Fruit fly (Drosophila melanogaster) whole organism, embryonic: ENCODE data around the gene CG31792.

Experiments used
- Asciz ChIP-seq: fragments of 200-800 bp; sonication (Bioruptor generic); optimal IDR thresholded peaks from 2 replicates; lab custom pipeline; 2017; ENCODE audit warnings: missing biosample characterization, mild to moderate bottlenecking, missing genetic modification characterization, missing genetic modification reagents
- CG10321 ChIP-seq: fragments of 200-800 bp; sonication (Bioruptor generic); IDR thresholded peaks from 2 replicates; pipeline ENCODE4 v1.3.6; 2022; ENCODE audit warnings: missing biosample characterization, missing genetic modification characterization
- CG10959 ChIP-seq: fragments of 200-800 bp; sonication (Bioruptor generic); IDR thresholded peaks from 2 replicates; pipeline ENCODE4 v1.3.6; 2022; ENCODE audit warnings: missing biosample characterization, missing genetic modification characterization
- CG12104 ChIP-seq: fragments of 200-800 bp; sonication (Bioruptor generic); optimal IDR thresholded peaks from 3 replicates; lab custom pipeline; 2016; ENCODE audit warnings: missing biosample characterization, missing genetic modification characterization
- CG12769 ChIP-seq: fragments of 200-800 bp; sonication (Bioruptor generic); optimal IDR thresholded peaks from 2 replicates; lab custom pipeline; 2019; ENCODE audit warnings: missing biosample characterization, mild to moderate bottlenecking, missing genetic modification characterization, moderate library complexity
- CG13624 ChIP-seq: fragments of 200-800 bp; sonication (Bioruptor generic); optimal IDR thresholded peaks from 2 replicates; lab custom pipeline; 2016; ENCODE audit warnings: missing biosample characterization, missing genetic modification characterization
- CG14965 ChIP-seq: fragments of 200-800 bp; sonication (Bioruptor generic); optimal IDR thresholded peaks from 2 replicates; lab custom pipeline; 2016; ENCODE audit warnings: missing biosample characterization, missing genetic modification characterization, borderline replicate concordance
- CG1647 ChIP-seq: fragments of 200-800 bp; sonication (Bioruptor generic); optimal IDR thresholded peaks from 3 replicates; lab custom pipeline; 2016; ENCODE audit warnings: missing biosample characterization, missing genetic modification characterization
- CG16779 ChIP-seq: fragments of 200-800 bp; sonication (Bioruptor generic); IDR thresholded peaks from 2 replicates; pipeline ENCODE4 v1.3.6; 2022; ENCODE audit warnings: missing biosample characterization, missing genetic modification characterization
- CG17359 ChIP-seq: fragments of 200-800 bp; sonication (Bioruptor generic); optimal IDR thresholded peaks from 3 replicates; lab custom pipeline; 2018; ENCODE audit warnings: missing biosample characterization, mild to moderate bottlenecking, missing genetic modification characterization, moderate library complexity
- CG17361 ChIP-seq: fragments of 200-800 bp; sonication (Bioruptor generic); IDR thresholded peaks from 3 replicates; pipeline ENCODE4 v1.3.6; 2022; ENCODE audit warnings: missing biosample characterization, missing genetic modification characterization
- CG17912 ChIP-seq: fragments of 200-800 bp; sonication (Bioruptor generic); optimal IDR thresholded peaks from 2 replicates; lab custom pipeline; 2018; ENCODE audit warnings: missing biosample characterization, mild to moderate bottlenecking, missing genetic modification characterization
- CG2712 ChIP-seq: fragments of 200-800 bp; optimal IDR thresholded peaks from 3 replicates; lab custom pipeline; 2019; ENCODE audit warnings: missing biosample characterization, mild to moderate bottlenecking, missing genetic modification characterization, moderate library complexity
- CG31224 ChIP-seq: fragments of 200-800 bp; sonication (Bioruptor generic); IDR thresholded peaks from 2 replicates; pipeline ENCODE4 v1.3.6; 2022; ENCODE audit warnings: missing biosample characterization, missing genetic modification characterization
- CG31441 ChIP-seq: fragments of 200-800 bp; sonication (Bioruptor generic); IDR thresholded peaks from 2 replicates; pipeline ENCODE4 v1.3.6; 2022; ENCODE audit warnings: missing biosample characterization, missing genetic modification characterization
- CG3163 ChIP-seq: fragments of 200-800 bp; sonication (Bioruptor generic); optimal IDR thresholded peaks from 3 replicates; lab custom pipeline; 2016; ENCODE audit warnings: missing biosample characterization, missing genetic modification characterization
- CG4617 ChIP-seq: fragments of 200-800 bp; sonication (Bioruptor generic); optimal IDR thresholded peaks from 3 replicates; lab custom pipeline; 2016; ENCODE audit warnings: missing biosample characterization, missing genetic modification characterization, borderline replicate concordance
- CG6175 ChIP-seq: fragments of 200-800 bp; sonication (Bioruptor generic); IDR thresholded peaks from 3 replicates; pipeline ENCODE4 v1.3.6; 2022; ENCODE audit warnings: missing biosample characterization, missing genetic modification characterization
- CG6791 ChIP-seq: fragments of 200-800 bp; sonication (Bioruptor generic); IDR thresholded peaks from 3 replicates; pipeline ENCODE4 v1.3.6; 2022; ENCODE audit warnings: missing biosample characterization, missing genetic modification characterization; ENCODE audit not compliant: partially characterized antibody
- CG8359 ChIP-seq: fragments of 200-800 bp; sonication (Bioruptor generic); optimal IDR thresholded peaks from 2 replicates; lab custom pipeline; 2017; ENCODE audit warnings: missing biosample characterization, mild to moderate bottlenecking, missing genetic modification characterization, borderline replicate concordance
- CG9797 ChIP-seq: fragments of 200-800 bp; sonication (Bioruptor generic); optimal IDR thresholded peaks from 3 replicates; lab custom pipeline; 2018; ENCODE audit warnings: missing biosample characterization, mild to moderate bottlenecking, missing genetic modification characterization
- Doc2 ChIP-seq: fragments of 200-800 bp; sonication (Bioruptor generic); IDR thresholded peaks from 2 replicates; pipeline ENCODE4 v1.3.6; 2022; ENCODE audit warnings: missing biosample characterization, missing genetic modification characterization
- Dref ChIP-seq: fragments of 200-800 bp; sonication (Bioruptor generic); IDR thresholded peaks from 2 replicates; pipeline ENCODE4 v1.3.6; 2022; ENCODE audit warnings: missing biosample characterization, missing genetic modification characterization
- Lhr ChIP-seq: fragments of 200-800 bp; sonication (Bioruptor generic); optimal IDR thresholded peaks from 3 replicates; lab custom pipeline; 2017; ENCODE audit warnings: mild to moderate bottlenecking, missing biosample characterization, missing genetic modification reagents, missing genetic modification characterization
- Nf-YA ChIP-seq: fragments of 200-800 bp; sonication (Bioruptor generic); IDR thresholded peaks from 2 replicates; pipeline ENCODE4 v1.3.6; 2022; ENCODE audit warnings: missing biosample characterization, missing genetic modification characterization
- Sin3A ChIP-seq: fragments of >200 bp; optimal IDR thresholded peaks from 2 replicates; lab custom pipeline; 2018
- TFAM ChIP-seq: fragments of 200-800 bp; sonication (Bioruptor generic); optimal IDR thresholded peaks from 2 replicates; lab custom pipeline; 2017; ENCODE audit warnings: missing biosample characterization, missing genetic modification characterization, inconsistent platforms
- Tbp ChIP-seq: fragments of >200 bp; optimal IDR thresholded peaks from 2 replicates; lab custom pipeline; 2018; ENCODE audit warnings: missing biosample characterization, missing genetic modification characterization
- abd-A ChIP-seq: fragments of 200-800 bp; sonication (Bioruptor generic); optimal IDR thresholded peaks from 3 replicates; lab custom pipeline; 2019; ENCODE audit warnings: missing biosample characterization, mild to moderate bottlenecking, missing genetic modification characterization, moderate library complexity
- cas ChIP-seq: fragments of 200-800 bp; sonication (Bioruptor generic); IDR thresholded peaks from 2 replicates; pipeline ENCODE4 v1.3.6; 2022; ENCODE audit warnings: missing biosample characterization, missing genetic modification characterization
- chinmo ChIP-seq: fragments of 200-800 bp; sonication (Bioruptor generic); IDR thresholded peaks from 4 replicates; pipeline ENCODE4 v1.3.6; 2022; ENCODE audit warnings: missing biosample characterization, missing genetic modification characterization; ENCODE audit not compliant: partially characterized antibody
- corto ChIP-seq: fragments of 200-800 bp; sonication (Bioruptor generic); optimal IDR thresholded peaks from 2 replicates; lab custom pipeline; 2016; ENCODE audit warnings: missing biosample characterization, mild to moderate bottlenecking, missing genetic modification characterization, moderate library complexity
- crol ChIP-seq: fragments of 200-800 bp; sonication (Bioruptor generic); IDR thresholded peaks from 2 replicates; pipeline ENCODE4 v1.3.6; 2022; ENCODE audit warnings: missing biosample characterization, missing genetic modification characterization
- dimm ChIP-seq: fragments of 200-800 bp; sonication (Bioruptor generic); IDR thresholded peaks from 2 replicates; pipeline ENCODE4 v1.3.6; 2022; ENCODE audit warnings: missing biosample characterization, missing genetic modification characterization
- emc ChIP-seq: fragments of 200-800 bp; sonication (Bioruptor generic); optimal IDR thresholded peaks from 2 replicates; lab custom pipeline; 2016; ENCODE audit warnings: missing biosample characterization, missing genetic modification characterization
- gem ChIP-seq: fragments of 200-800 bp; sonication (Bioruptor generic); optimal IDR thresholded peaks from 2 replicates; lab custom pipeline; 2019; ENCODE audit warnings: missing biosample characterization, mild to moderate bottlenecking, missing genetic modification characterization, moderate library complexity
- grau ChIP-seq: fragments of 200-800 bp; optimal IDR thresholded peaks from 3 replicates; lab custom pipeline; 2019; ENCODE audit warnings: missing biosample characterization, mild to moderate bottlenecking, missing genetic modification characterization, moderate library complexity
- lab ChIP-seq: fragments of 200-800 bp; sonication (Bioruptor generic); optimal IDR thresholded peaks from 3 replicates; lab custom pipeline; 2017; ENCODE audit warnings: missing biosample characterization, missing genetic modification characterization, mild to moderate bottlenecking, moderate library complexity, missing genetic modification reagents
- odd ChIP-seq: fragments of 200-800 bp; sonication (Bioruptor generic); optimal IDR thresholded peaks from 2 replicates; lab custom pipeline; 2017; ENCODE audit warnings: missing biosample characterization, mild to moderate bottlenecking, missing genetic modification characterization
- onecut ChIP-seq: fragments of 200-800 bp; sonication (Bioruptor generic); IDR thresholded peaks from 2 replicates; pipeline ENCODE4 v1.3.6; 2022; ENCODE audit warnings: missing biosample characterization, missing genetic modification characterization
- pum ChIP-seq: fragments of 200-800 bp; sonication (Bioruptor generic); optimal IDR thresholded peaks from 2 replicates; lab custom pipeline; 2016; ENCODE audit warnings: missing biosample characterization, missing genetic modification characterization
- ro ChIP-seq: fragments of 200-800 bp; sonication (Bioruptor generic); IDR thresholded peaks from 2 replicates; pipeline ENCODE4 v1.3.6; 2022; ENCODE audit warnings: missing biosample characterization, missing genetic modification characterization
- schlank ChIP-seq: fragments of 200-800 bp; sonication (Bioruptor generic); optimal IDR thresholded peaks from 2 replicates; lab custom pipeline; 2018; ENCODE audit warnings: missing biosample characterization, mild to moderate bottlenecking, missing genetic modification characterization
- seq ChIP-seq: fragments of 200-800 bp; sonication (Bioruptor generic); IDR thresholded peaks from 2 replicates; pipeline ENCODE4 v1.3.6; 2022; ENCODE audit warnings: missing biosample characterization, missing genetic modification characterization
- tna ChIP-seq: fragments of 200-800 bp; sonication (Bioruptor generic); IDR thresholded peaks from 2 replicates; pipeline ENCODE4 v1.3.6; 2022; ENCODE audit warnings: missing biosample characterization, missing genetic modification characterization; ENCODE audit not compliant: partially characterized antibody
- usp ChIP-seq: fragments of >200 bp; optimal IDR thresholded peaks from 2 replicates; lab custom pipeline; 2017; ENCODE audit warnings: missing biosample characterization, missing genetic modification characterization
- vnd ChIP-seq: fragments of 200-800 bp; sonication (Bioruptor generic); IDR thresholded peaks from 3 replicates; pipeline ENCODE4 v1.3.6; 2022; ENCODE audit warnings: missing biosample characterization, missing genetic modification characterization; ENCODE audit not compliant: partially characterized antibody
- zen2 ChIP-seq: fragments of 200-800 bp; sonication (Bioruptor generic); IDR thresholded peaks from 3 replicates; pipeline ENCODE4 v1.3.6; 2022; ENCODE audit warnings: missing biosample characterization, missing genetic modification characterization; ENCODE audit not compliant: partially characterized antibody
- zf30C ChIP-seq: fragments of 200-800 bp; sonication (Bioruptor generic); optimal IDR thresholded peaks from 3 replicates; lab custom pipeline; 2018; ENCODE audit warnings: missing biosample characterization, mild to moderate bottlenecking, missing genetic modification characterization

Gene CG31792

DNA sequence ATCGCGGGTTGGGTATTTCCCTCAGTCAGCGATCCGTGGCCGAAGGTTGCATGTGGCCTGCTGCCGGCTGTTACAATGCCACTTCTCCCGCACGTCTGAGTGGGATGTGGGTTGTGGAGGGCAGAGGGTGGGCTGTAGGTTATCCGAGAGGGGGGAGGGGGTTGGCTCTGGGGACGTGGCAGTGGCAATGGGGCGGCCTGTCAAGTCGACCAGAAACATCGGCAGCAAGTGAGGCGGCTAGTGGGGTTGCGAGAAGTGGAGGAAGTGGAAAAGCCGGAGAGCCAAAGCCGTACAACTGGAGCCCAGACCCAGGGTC lies 27.5 kb downstream of the CG31792 start (continued):
- TF ChIP-seq CG17361 (peak; percentile 24; the same call in 1 of the 3 replicates), emc (GFP tag; lab: Kevin White, UChicago) (no peak), lab (peak; percentile 19), CG31441 (GFP tag; lab: Robert Waterston, UW) (0 out of 2 replicates have a peak, but pooled peaks have one; percentile 6), vnd (GFP tag; lab: Robert Waterston, UW) (no peak), abd-A (peak; percentile 42), crol (GFP tag; lab: Robert Waterston, UW) (peak; percentile 86)

DNA sequence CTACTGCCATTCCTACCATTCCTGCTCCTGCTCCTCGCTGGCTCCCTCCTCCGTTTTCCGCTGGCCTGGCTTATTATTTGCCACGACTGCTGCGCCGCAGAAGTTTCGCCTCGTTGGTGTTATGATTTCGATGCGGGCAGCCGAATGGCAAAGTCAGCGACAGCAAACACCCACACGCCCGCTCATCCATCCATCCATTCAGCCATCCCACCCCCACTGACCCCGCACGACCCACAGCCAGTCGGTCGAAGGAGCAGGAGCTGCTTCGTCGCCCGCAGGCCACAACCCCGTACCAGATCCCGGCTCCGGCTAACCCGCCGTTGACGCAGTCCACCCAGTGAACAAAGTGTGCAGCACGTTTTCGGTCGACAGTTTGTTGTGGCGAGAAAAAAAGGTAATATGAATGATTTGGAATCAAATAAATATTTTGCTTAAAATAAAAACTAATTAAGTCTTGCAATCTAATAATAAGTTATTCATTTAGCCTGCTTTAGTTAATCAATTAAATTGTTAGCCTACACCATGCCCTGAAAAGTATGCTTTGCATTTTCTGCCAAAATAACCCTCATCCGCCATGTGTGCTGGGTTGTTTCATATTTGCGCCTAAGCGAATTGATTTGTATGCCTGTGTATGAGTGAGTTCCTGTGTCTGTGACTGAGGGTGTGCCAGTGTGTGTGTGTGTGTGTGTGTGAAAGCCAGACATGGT lies 29.4 kb downstream of the CG31792 start:
- TF ChIP-seq odd (GFP tag; lab: Kevin White, UChicago) (peak; percentile 35), ro (GFP tag; lab: Robert Waterston, UW) (no peak), TFAM (no peak), CG6175 (GFP tag; lab: Robert Waterston, UW) (no peak), tna (no peak), Tbp (GFP tag; lab: Kevin White, UChicago) (no peak), abd-A (no peak), CG16779 (GFP tag; lab: Robert Waterston, UW) (no peak), schlank (tag; lab: Kevin White, UChicago) (peak; percentile 57), chinmo (GFP tag; lab: Robert Waterston, UW) (no peak), CG31224 (no peak), Dref (no peak), CG12769 (tag; lab: Kevin White, UChicago) (peak; percentile 81), CG12104 (GFP tag; lab: Kevin White, UChicago) (no peak), Nf-YA (GFP tag; lab: Robert Waterston, UW) (no peak), Sin3A (lab: Kevin White, UChicago) (no peak), cas (GFP tag; lab: Robert Waterston, UW) (no peak), Asciz (GFP tag; lab: Kevin White, UChicago) (peak; percentile 25), CG14965 (no peak), seq (GFP tag; lab: Robert Waterston, UW) (peak; percentile 51), CG17912 (GFP tag; lab: Kevin White, UChicago) (no peak), CG17359 (tag; lab: Kevin White, UChicago) (peak; percentile 57), zf30C (GFP tag; lab: Kevin White, UChicago) (no peak), CG13624 (GFP tag; lab: Kevin White, UChicago) (no peak), CG10959 (GFP tag; lab: Robert Waterston, UW) (no peak), Doc2 (no peak), CG1647 (GFP tag; lab: Kevin White, UChicago) (no peak), corto (no peak), CG10321 (GFP tag; lab: Robert Waterston, UW) (no peak), CG6791 (no peak), CG9797 (GFP tag; lab: Kevin White, UChicago) (no peak), Lhr (no peak), dimm (GFP tag; lab: Robert Waterston, UW) (no peak), pum (no peak), gem (tag; lab: Kevin White, UChicago) (peak; percentile 72), CG8359 (GFP tag; lab: Kevin White, UChicago) (no peak), onecut (peak; percentile 33; the same call in 1 of the 2 replicates), grau (peak; percentile 75), zen2 (GFP tag; lab: Robert Waterston, UW) (0 out of 3 replicates have a peak, but pooled peaks have one; percentile 3), CG4617 (no peak), CG2712 (tag; lab: Kevin White, UChicago) (peak; percentile 55), CG3163 (no peak), lab (peak; percentile 88), usp (GFP tag; lab: Kevin White, UChicago) (no peak)
